Fruit fly (Drosophila melanogaster) whole organism, wandering third instar larva: ENCODE results near the gene CadN2.

ENCODE experiments used
- CG9705 ChIP-seq: fragments of 200-800 bp; sonication (Bioruptor generic); optimal IDR thresholded peaks from 2 replicates; lab custom pipeline; 2018; ENCODE audit warnings: missing biosample characterization, mild to moderate bottlenecking, missing genetic modification characterization
- Dif ChIP-seq: fragments of 200-275, 200-300 bp; sonication (Bioruptor generic); optimal IDR thresholded peaks from 2 replicates; lab custom pipeline; 2018; ENCODE audit warnings: missing biosample characterization, missing genetic modification characterization; ENCODE audit not compliant: partially characterized antibody
- Hnf4 ChIP-seq: fragments of 200-800 bp; sonication (Bioruptor generic); optimal IDR thresholded peaks from 2 replicates; lab custom pipeline; 2016; ENCODE audit warnings: missing biosample characterization, mild to moderate bottlenecking, missing genetic modification characterization
- Jra ChIP-seq: sonication (Bioruptor generic); optimal IDR thresholded peaks from 2 replicates; lab custom pipeline; 2016; ENCODE audit warnings: missing biosample characterization, missing genetic modification characterization
- Myc ChIP-seq: fragments of >200 bp; optimal IDR thresholded peaks from 2 replicates; lab custom pipeline; 2017
- Sp1 ChIP-seq: fragments of 200-800 bp; sonication (Bioruptor generic); optimal IDR thresholded peaks from 3 replicates; lab custom pipeline; 2019; ENCODE audit warnings: missing biosample characterization, mild to moderate bottlenecking, missing genetic modification characterization, moderate library complexity
- dmrt93B ChIP-seq: fragments of 200-800 bp; sonication (Bioruptor generic); optimal IDR thresholded peaks from 2 replicates; lab custom pipeline; 2018; ENCODE audit warnings: missing biosample characterization, mild to moderate bottlenecking, missing genetic modification characterization
- dsf ChIP-seq: sonication (Bioruptor generic); optimal IDR thresholded peaks from 2 replicates; lab custom pipeline; 2016; ENCODE audit warnings: missing biosample characterization, missing genetic modification characterization, borderline replicate concordance
- h ChIP-seq: fragments of 200-800 bp; sonication (Bioruptor generic); optimal IDR thresholded peaks from 3 replicates; lab custom pipeline; 2016; ENCODE audit warnings: missing biosample characterization, mild to moderate bottlenecking, missing genetic modification characterization
- psq ChIP-seq: fragments of 200-800 bp; sonication (Bioruptor generic); optimal IDR thresholded peaks from 3 replicates; lab custom pipeline; 2017; ENCODE audit warnings: missing biosample characterization, mild to moderate bottlenecking, missing genetic modification characterization, moderate library complexity
- sage ChIP-seq: fragments of 200-800 bp; sonication (Bioruptor generic); optimal IDR thresholded peaks from 2 replicates; lab custom pipeline; 2016; ENCODE audit warnings: missing biosample characterization, mild to moderate bottlenecking, missing genetic modification characterization
- usp ChIP-seq: fragments of >200 bp; optimal IDR thresholded peaks from 2 replicates; lab custom pipeline; 2017; ENCODE audit warnings: missing biosample characterization, missing genetic modification characterization

dm6 chr2L:17770121-17770520 lies 104.9 kb downstream of the CadN2 start:
- TF ChIP-seq Hnf4 (GFP tag; lab: Kevin White, UChicago) (no peak), h (GFP tag; lab: Kevin White, UChicago) (no peak), Jra (GFP tag; lab: Kevin White, UChicago) (no peak), Dif (no peak), usp (no peak), CG9705 (no peak), dsf (GFP tag; lab: Kevin White, UChicago) (no peak), dmrt93B (no peak), Sp1 (GFP tag; lab: Kevin White, UChicago) (no peak), Myc (lab: Kevin White, UChicago) (no peak), psq (GFP tag; lab: Kevin White, UChicago) (no peak), sage (no peak)
